Fruit fly (Drosophila melanogaster): Measurements from ENCODE around the gene CG7523.

CG7523 gene

DNA sequence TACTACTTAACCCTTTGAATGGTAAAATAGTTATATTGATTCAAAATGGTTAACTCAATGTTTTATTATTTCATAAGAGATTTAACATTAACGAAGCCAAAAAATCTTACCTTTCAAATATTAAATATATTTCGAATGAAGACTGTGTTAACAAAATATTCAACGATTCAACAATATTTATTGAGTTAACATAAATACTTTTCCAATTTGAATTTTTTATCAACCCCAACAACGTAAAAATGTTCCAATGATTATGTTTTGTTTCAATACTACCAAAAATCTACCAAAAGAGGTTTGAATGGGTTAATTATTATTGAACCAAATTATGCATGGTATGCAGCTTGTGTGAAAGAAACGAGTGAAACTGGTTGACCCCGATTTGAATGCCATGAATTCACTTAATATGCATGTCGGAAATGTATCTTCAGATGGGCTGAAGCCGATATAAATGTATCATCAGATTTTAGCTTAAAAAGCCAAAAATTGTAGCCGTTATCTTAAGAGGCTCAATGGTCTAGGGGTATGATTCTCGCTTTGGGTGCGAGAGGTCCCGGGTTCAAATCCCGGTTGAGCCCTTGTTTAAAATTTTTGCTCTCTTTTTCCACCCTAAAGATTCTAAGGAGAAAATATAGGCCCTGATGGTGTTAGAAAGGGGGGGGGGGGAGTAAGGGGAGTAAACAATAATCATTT lies 39.4 kb downstream of the CG7523 start (continued):
- TF ChIP-seq Hr78 (GFP tag; optimal IDR thresholded peaks at IDR 0.05) (peak in 1 of 2 experiments; percentile 32), gsb-n (tag; optimal IDR thresholded peaks at IDR 0.05) (peak; percentile 1), Rfx (GFP tag; IDR thresholded peaks at IDR 0.05) (no peak), CG18262 (tag; optimal IDR thresholded peaks at IDR 0.05) (peak; percentile 27), chinmo (GFP tag; IDR thresholded peaks at IDR 0.05; ENCODE audit: partially characterized antibody) (peak; percentile 50; the same call in 1 of the 4 replicates), CG10979 (tag; optimal IDR thresholded peaks at IDR 0.05) (peak; percentile 2), abd-A (tag; optimal IDR thresholded peaks at IDR 0.05) (peak; percentile 69), H2.0 (GFP tag; IDR thresholded peaks at IDR 0.05) (no peak), amos (GFP tag; IDR thresholded peaks at IDR 0.05; ENCODE audit: partially characterized antibody) (peak; percentile 48; the same call in 1 of the 2 replicates), gem (tag; optimal IDR thresholded peaks at IDR 0.05) (peak; percentile 16), trem (tag; optimal IDR thresholded peaks at IDR 0.05) (no peak), vvl (GFP tag; IDR thresholded peaks at IDR 0.05) (peak; percentile 69), CG13424 (tag; optimal IDR thresholded peaks at IDR 0.05) (peak; percentile 10), CG8924 (tag; optimal IDR thresholded peaks at IDR 0.05) (peak; percentile 16), ci (GFP tag; IDR thresholded peaks at IDR 0.05) (no peak), CG7839 (tag; optimal IDR thresholded peaks at IDR 0.05) (peak; percentile 10), sd (tag; optimal IDR thresholded peaks at IDR 0.05) (peak; percentile 93), tin (GFP tag; optimal IDR thresholded peaks at IDR 0.05) (no peak), D19A (tag; optimal IDR thresholded peaks at IDR 0.05) (peak; percentile 6), slou (GFP tag; optimal IDR thresholded peaks at IDR 0.05) (no peak), CG17359 (tag; optimal IDR thresholded peaks at IDR 0.05) (peak; percentile 37), p53 (GFP tag; optimal IDR thresholded peaks at IDR 0.05) (no peak), CG42726 (GFP tag; IDR thresholded peaks at IDR 0.05; ENCODE audit: partially characterized antibody) (0 out of 2 replicates have a peak, but pooled peaks have one; percentile 22), CoRest (tag; optimal IDR thresholded peaks at IDR 0.05) (peak; percentile 1), Bdp1 (GFP tag; optimal IDR thresholded peaks at IDR 0.05) (peak; percentile 82), Bgb (GFP tag; IDR thresholded peaks at IDR 0.05; ENCODE audit: partially characterized antibody) (peak; percentile 28; the same call in 1 of the 2 replicates), CG17361 (GFP tag; IDR thresholded peaks at IDR 0.05) (peak; percentile 31; the same call in 1 of the 3 replicates), Stat92E (GFP tag; optimal IDR thresholded peaks at IDR 0.05) (no peak), ato (GFP tag; IDR thresholded peaks at IDR 0.05; ENCODE audit: partially characterized antibody) (0 out of 2 replicates have a peak, but pooled peaks have one; percentile 7), CG11504 (tag; optimal IDR thresholded peaks at IDR 0.05) (peak; percentile 33)

DNA sequence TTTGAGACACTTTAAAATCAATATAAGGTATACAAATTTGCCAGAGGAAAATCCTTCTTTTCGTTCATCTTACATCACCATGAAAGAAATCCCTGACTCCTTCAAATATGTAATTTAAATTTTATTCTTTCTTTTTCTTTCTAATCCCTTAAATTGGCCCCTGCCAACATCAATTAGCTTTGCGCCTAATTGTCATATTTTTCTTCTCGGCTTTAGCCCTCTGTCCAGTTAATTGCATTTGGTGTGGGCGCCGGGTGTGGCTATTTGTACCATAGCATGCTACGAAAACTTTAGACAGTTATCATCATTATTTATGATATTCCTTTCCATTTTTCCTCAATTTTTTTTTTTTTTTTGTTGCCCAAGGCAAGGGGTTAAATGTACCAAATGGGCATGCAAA lies 40.3 kb downstream of the CG7523 start, which contains the start of gene CG43175:
CG43175 (plus strand) TSS at position 301 of the 400 bp plus-strand sequence.
- TF ChIP-seq Doc3 (GFP tag; IDR thresholded peaks at IDR 0.05; ENCODE audit: partially characterized antibody) = no peak
- TF ChIP-seq CG34376 (GFP tag; optimal IDR thresholded peaks at IDR 0.05) = no peak
- no peak for TF ChIP-seq corto (GFP tag; optimal IDR thresholded peaks at IDR 0.05)
- no peak for TF ChIP-seq Neu2 (GFP tag; optimal IDR thresholded peaks at IDR 0.05; ENCODE audit: borderline replicate concordance)
- no peak for TF ChIP-seq CG2120 (GFP tag; optimal IDR thresholded peaks at IDR 0.05)
- TF ChIP-seq CG12071 (GFP tag; optimal IDR thresholded peaks at IDR 0.05) = no peak
